Fruit fly (Drosophila melanogaster): Measurements from ENCODE around the gene jp.

DNA sequence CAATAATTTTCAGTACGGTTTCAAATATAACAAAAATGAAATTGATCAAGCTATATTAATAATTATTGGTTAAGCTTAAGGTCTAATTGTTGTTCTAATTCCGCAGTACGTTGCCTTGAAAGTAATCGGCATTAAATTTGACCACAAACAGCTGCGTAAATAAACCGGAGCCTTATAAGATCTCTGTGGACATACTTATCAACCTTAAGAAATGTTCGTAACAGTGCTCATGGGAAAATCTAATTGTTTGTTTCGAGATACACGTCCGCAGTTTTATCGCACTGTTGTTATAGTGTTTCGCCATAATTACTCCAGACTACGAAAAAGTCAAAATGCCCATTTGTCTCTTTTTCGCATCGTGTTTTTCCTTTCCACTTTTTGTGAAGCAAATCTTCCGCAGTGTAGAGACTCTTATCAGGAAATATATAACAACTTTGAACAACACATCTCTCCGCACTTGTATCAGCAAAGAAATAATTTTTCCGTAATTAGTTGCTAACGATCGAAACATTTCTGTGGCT lies 36.6 kb downstream of the jp start:
- no peak for TF ChIP-seq CG6854 (GFP tag; optimal IDR thresholded peaks at IDR 0.05)
- no peak for TF ChIP-seq CG6792 (GFP tag; optimal IDR thresholded peaks at IDR 0.05)
- TF ChIP-seq salr (GFP tag; optimal IDR thresholded peaks at IDR 0.05), result no peak
- no peak for TF ChIP-seq CG9139 (GFP tag; optimal IDR thresholded peaks at IDR 0.05)
- TF ChIP-seq eg (GFP tag; IDR thresholded peaks at IDR 0.05), result no peak
- no peak for TF ChIP-seq CG8119 (GFP tag; IDR thresholded peaks at IDR 0.05)
- TF ChIP-seq cyc (GFP tag; optimal IDR thresholded peaks at IDR 0.05), result no peak
- TF ChIP-seq Hr4 (GFP tag; optimal IDR thresholded peaks at IDR 0.05), result no peak

Measured in whole organism, prepupa.